Worm (Caenorhabditis elegans): ENCODE measurements around the gene K12H6.4.

Gene K12H6.4

ce11 chrII:2777846-2778245, 46.2 kb downstream of the K12H6.4 start, which contains the start of gene F08D12.4:
F08D12.4 (plus strand) TSS chrII:2778146.
- TF ChIP-seq ztf-1 (GFP tag; conservative IDR thresholded peaks at IDR 0.05) (no peak), blmp-1 (tag; optimal IDR thresholded peaks at IDR 0.05; ENCODE audit: insufficient read depth) (no peak), sma-9 (GFP tag; optimal IDR thresholded peaks at IDR 0.05) (no peak), sma-9 (tag; optimal IDR thresholded peaks at IDR 0.05) (no peak), ztf-11 (tag; optimal IDR thresholded peaks at IDR 0.05) (no peak), nhr-129 (tag; optimal IDR thresholded peaks at IDR 0.05) (no peak), nhr-25 (tag; optimal IDR thresholded peaks at IDR 0.05) (no peak), lin-13 (GFP tag; optimal IDR thresholded peaks at IDR 0.05) (no peak), nhr-12 (tag; optimal IDR thresholded peaks at IDR 0.05) (no peak), unc-55 (GFP tag; optimal IDR thresholded peaks at IDR 0.05) (no peak)

ce11 chrII:2774904-2775303, 49.2 kb downstream of the K12H6.4 start, which contains the start of gene fbxb-111:
fbxb-111 (minus strand) TSS chrII:2775004.
- TF ChIP-seq nhr-25 (tag; optimal IDR thresholded peaks at IDR 0.05), result no peak
- no peak for TF ChIP-seq ZK546.5 (tag; optimal IDR thresholded peaks at IDR 0.05)
- no peak for TF ChIP-seq ztf-4 (tag; optimal IDR thresholded peaks at IDR 0.05)
- no peak for TF ChIP-seq ztf-1 (GFP tag; conservative IDR thresholded peaks at IDR 0.05)
- TF ChIP-seq crh-2 (tag; optimal IDR thresholded peaks at IDR 0.05), result no peak
- TF ChIP-seq ceh-82 (tag; optimal IDR thresholded peaks at IDR 0.05), result no peak
- TF ChIP-seq lin-13 (GFP tag; optimal IDR thresholded peaks at IDR 0.05), result no peak
- TF ChIP-seq nhr-11 (tag; optimal IDR thresholded peaks at IDR 0.05), result no peak
- no peak for TF ChIP-seq ceh-16 (tag; optimal IDR thresholded peaks at IDR 0.05)
- TF ChIP-seq lin-39 (tag; optimal IDR thresholded peaks at IDR 0.05), result no peak
